Worm (Caenorhabditis elegans) whole organism, early embryonic: ENCODE results near the gene srlf-16.

Source experiments
- aly-1 ChIP-seq: sonication (generic microtip); optimal IDR thresholded peaks from 2 replicates; lab custom pipeline; 2016; ENCODE audit warnings: missing genetic modification characterization, missing compliant biosample characterization
- ama-1 ChIP-seq: fragments of 150-350 bp; optimal IDR thresholded peaks from 2 replicates; lab custom pipeline; 2014
- hnd-1 ChIP-seq: sonication (generic microtip); optimal IDR thresholded peaks from 2 replicates; lab custom pipeline; 2016; ENCODE audit warnings: missing genetic modification characterization, missing compliant biosample characterization
- scrt-1 ChIP-seq: fragments of 200-800 bp; sonication (Bioruptor generic); IDR thresholded peaks from 2 replicates; pipeline ENCODE4 v1.3.6; 2022; ENCODE audit warnings: missing genetic modification characterization, missing compliant biosample characterization
- tbx-11 ChIP-seq: fragments of 200-800 bp; sonication (Bioruptor generic); IDR thresholded peaks from 2 replicates; pipeline ENCODE4 v1.3.6; 2022; ENCODE audit warnings: missing genetic modification characterization, missing compliant biosample characterization
- tra-4 ChIP-seq: sonication (generic microtip); optimal IDR thresholded peaks from 2 replicates; lab custom pipeline; 2017; ENCODE audit warnings: missing genetic modification characterization, missing compliant biosample characterization

- TF ChIP-seq tra-4 (tag; lab: Kevin White, UChicago) (no peak), tbx-11 (GFP tag; lab: Robert Waterston, UW) (no peak), ama-1 (lab: Kevin White, UChicago) (no peak), scrt-1 (no peak), hnd-1 (tag; lab: Kevin White, UChicago) (no peak), aly-1 (tag; lab: Kevin White, UChicago) (no peak)
Observed at ce11 chrV:8055170-8055569, 49.4 kb upstream of the srlf-16 start.
